Worm (Caenorhabditis elegans) whole organism, late embryonic: ENCODE results near the gene F42A9.3.

ENCODE experiments used
- C08G9.2 ChIP-seq: sonication (generic microtip); optimal IDR thresholded peaks from 2 replicates; lab custom pipeline; 2016; ENCODE audit warnings: mild to moderate bottlenecking, missing genetic modification characterization, moderate library complexity, missing compliant biosample characterization
- F13H6.1 ChIP-seq: sonication (generic microtip); optimal IDR thresholded peaks from 2 replicates; lab custom pipeline; 2016; ENCODE audit warnings: missing genetic modification characterization, missing compliant biosample characterization
- Y22D7AL.16 ChIP-seq: sonication (generic microtip); optimal IDR thresholded peaks from 2 replicates; lab custom pipeline; 2016; ENCODE audit warnings: missing genetic modification characterization, missing compliant biosample characterization
- ceh-30 ChIP-seq: fragments of 150-350 bp; optimal IDR thresholded peaks from 2 replicates; lab custom pipeline; 2014; ENCODE audit warnings: missing biosample characterization, missing genetic modification characterization
- ceh-45 ChIP-seq: fragments of 200-800 bp; sonication (Bioruptor generic); IDR thresholded peaks from 2 replicates; pipeline ENCODE4 v1.3.6; 2022; ENCODE audit warnings: missing genetic modification reagents, missing genetic modification characterization, missing compliant biosample characterization
- ceh-9 ChIP-seq: sonication (generic microtip); optimal IDR thresholded peaks from 2 replicates; lab custom pipeline; 2016; ENCODE audit warnings: mild to moderate bottlenecking, missing genetic modification characterization, inconsistent platforms, missing compliant biosample characterization
- dmd-4 ChIP-seq: sonication (generic microtip); optimal IDR thresholded peaks from 2 replicates; lab custom pipeline; 2016; ENCODE audit warnings: borderline replicate concordance, missing genetic modification characterization, missing compliant biosample characterization
- elt-2 ChIP-seq: sonication (generic microtip); optimal IDR thresholded peaks from 2 replicates; lab custom pipeline; 2016; ENCODE audit warnings: missing genetic modification reagents, missing genetic modification characterization, missing compliant biosample characterization
- fkh-10 ChIP-seq: fragments of 150-350 bp; optimal IDR thresholded peaks from 2 replicates; lab custom pipeline; 2014; ENCODE audit warnings: missing biosample characterization, missing genetic modification reagents, missing genetic modification characterization
- hlh-15 ChIP-seq: sonication (generic microtip); optimal IDR thresholded peaks from 2 replicates; lab custom pipeline; 2016; ENCODE audit warnings: missing genetic modification characterization, missing compliant biosample characterization
- lin-11 ChIP-seq: fragments of 200-800 bp; sonication (Bioruptor generic); optimal IDR thresholded peaks from 2 replicates; lab custom pipeline; 2018; ENCODE audit warnings: mild to moderate bottlenecking, missing genetic modification characterization, missing compliant biosample characterization
- nfya-1 ChIP-seq: sonication (generic microtip); optimal IDR thresholded peaks from 2 replicates; lab custom pipeline; 2017; ENCODE audit warnings: missing genetic modification characterization, mild to moderate bottlenecking, missing compliant biosample characterization, antibody characterized with exemption, moderate library complexity
- pros-1 ChIP-seq: fragments of 150-350 bp; optimal IDR thresholded peaks from 2 replicates; lab custom pipeline; 2014; ENCODE audit warnings: missing biosample characterization, missing genetic modification reagents, missing genetic modification characterization
- tbx-2 ChIP-seq: sonication (generic microtip); optimal IDR thresholded peaks from 2 replicates; lab custom pipeline; 2016; ENCODE audit warnings: missing genetic modification characterization, missing compliant biosample characterization

DNA sequence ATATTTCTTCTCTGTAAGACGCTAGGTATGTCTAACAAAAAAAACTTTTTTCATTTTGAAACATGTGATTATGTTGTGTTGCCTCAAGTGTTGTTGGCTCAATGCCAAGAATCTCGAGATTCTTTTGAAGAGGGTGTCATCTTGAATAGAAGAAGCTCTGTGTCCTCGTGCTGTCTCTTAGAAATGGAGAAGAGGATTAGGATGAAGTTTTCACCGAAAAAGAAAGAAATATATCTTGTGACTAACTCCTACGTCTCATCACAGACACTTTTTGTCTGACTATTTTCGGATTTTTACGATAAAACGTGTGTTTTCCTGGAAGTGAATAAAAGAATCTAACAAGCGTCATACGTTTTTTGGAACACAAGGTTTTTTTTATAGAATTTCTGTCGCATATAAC is 29.5 kb upstream of the F42A9.3 start:
- TF ChIP-seq fkh-10 (GFP tag; lab: Kevin White, UChicago) = no peak
- no peak for TF ChIP-seq ceh-9 (tag; lab: Kevin White, UChicago)
- TF ChIP-seq tbx-2 = no peak
- TF ChIP-seq Y22D7AL.16 (tag; lab: Kevin White, UChicago) = no peak
- no peak for TF ChIP-seq F13H6.1 (tag; lab: Kevin White, UChicago)
- TF ChIP-seq ceh-30 (tag; lab: Kevin White, UChicago) = no peak
- no peak for TF ChIP-seq nfya-1
- no peak for TF ChIP-seq lin-11 (tag; lab: Kevin White, UChicago)
- no peak for TF ChIP-seq pros-1 (tag; lab: Kevin White, UChicago)
- no peak for TF ChIP-seq dmd-4 (tag; lab: Kevin White, UChicago)
- no peak for TF ChIP-seq C08G9.2 (tag; lab: Kevin White, UChicago)
- no peak for TF ChIP-seq elt-2 (tag; lab: Kevin White, UChicago)
- TF ChIP-seq ceh-45 = no peak
- no peak for TF ChIP-seq hlh-15
